Worm (Caenorhabditis elegans) whole organism, L4/young adult: ENCODE data around the gene dnbp-1.

Experiments
- W03F9.2 ChIP-seq: fragments of 150-350 bp; optimal IDR thresholded peaks from 2 replicates; lab custom pipeline; 2014; ENCODE audit warnings: missing biosample characterization, missing genetic modification characterization
- dao-5 ChIP-seq: sonication (generic microtip); optimal IDR thresholded peaks from 2 replicates; lab custom pipeline; 2016; ENCODE audit warnings: missing genotype, missing genetic modification characterization, moderate library complexity, missing compliant biosample characterization
- him-1 ChIP-seq: sonication (generic microtip); optimal IDR thresholded peaks from 2 replicates; lab custom pipeline; 2016; ENCODE audit warnings: missing genotype, missing genetic modification reagents, missing genetic modification characterization, missing compliant biosample characterization

ce11 chrIV:14019883-14020282, 40.2 kb upstream of the dnbp-1 start, which contains the start of the genes irld-56 and irld-55:
- TF ChIP-seq dao-5, result no peak
- TF ChIP-seq W03F9.2 (tag; lab: Kevin White, UChicago), result no peak
- no peak for TF ChIP-seq him-1 (tag; lab: Kevin White, UChicago)
